Fruit fly (Drosophila melanogaster): Measurements from ENCODE around the gene Tektin-C.
A peak's percentile ranks its signal among the peaks of the same experiment; 100 is the strongest.

Gene Tektin-C

DNA sequence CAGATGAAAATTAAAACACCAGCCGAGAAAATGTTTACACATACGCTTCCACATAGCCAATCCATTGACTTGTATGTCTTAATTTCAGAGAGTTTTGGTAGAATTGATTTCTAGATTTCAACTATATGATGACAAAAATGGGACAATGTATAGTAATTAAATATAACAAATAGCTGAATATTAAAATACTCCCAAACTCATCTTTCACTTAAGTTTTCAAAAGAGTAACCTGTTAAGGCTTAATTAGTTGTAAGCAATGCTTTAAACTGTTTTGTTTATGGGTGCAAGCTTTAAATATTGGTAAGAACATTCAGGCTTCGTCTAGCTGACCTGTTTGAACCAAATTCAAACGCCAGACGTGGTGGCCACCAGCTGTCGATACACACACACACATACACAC, 32.3 kb upstream of the Tektin-C start (continued):
- peak in 1 of 2 experiments; percentile 57 for TF ChIP-seq Hr51 (GFP tag; optimal IDR thresholded peaks at IDR 0.05)
- TF ChIP-seq ranshi (GFP tag; IDR thresholded peaks at IDR 0.05), result 0 out of 2 replicates have a peak, but pooled peaks have one; percentile 33
- TF ChIP-seq ewg (GFP tag; optimal IDR thresholded peaks at IDR 0.05), result peak; percentile 2
- TF ChIP-seq CG42726 (GFP tag; IDR thresholded peaks at IDR 0.05; ENCODE audit: partially characterized antibody), result no peak
- TF ChIP-seq disco-r (GFP tag; optimal IDR thresholded peaks at IDR 0.05), result no peak
- TF ChIP-seq emc (GFP tag; optimal IDR thresholded peaks at IDR 0.05), result no peak
- TF ChIP-seq CG10267 (tag; optimal IDR thresholded peaks at IDR 0.05), result peak; percentile 15
- no peak for TF ChIP-seq CG12071 (GFP tag; optimal IDR thresholded peaks at IDR 0.05)
- TF ChIP-seq corto (GFP tag; optimal IDR thresholded peaks at IDR 0.05), result no peak
- no peak for TF ChIP-seq CG4328 (GFP tag; optimal IDR thresholded peaks at IDR 0.05)
- no peak for TF ChIP-seq bowl (GFP tag; IDR thresholded peaks at IDR 0.05)
- no peak for TF ChIP-seq TFAM (GFP tag; optimal IDR thresholded peaks at IDR 0.05)
- TF ChIP-seq oc (tag; optimal IDR thresholded peaks at IDR 0.05), result no peak
- TF ChIP-seq lmd (GFP tag; IDR thresholded peaks at IDR 0.05), result peak; percentile 39; the same call in 1 of the 2 replicates
- TF ChIP-seq nom (GFP tag; optimal IDR thresholded peaks at IDR 0.05), result no peak
- no peak for TF ChIP-seq Scr (GFP tag; IDR thresholded peaks at IDR 0.05; ENCODE audit: partially characterized antibody)
- peak; percentile 36 for TF ChIP-seq Sox100B (GFP tag; optimal IDR thresholded peaks at IDR 0.05)
- no peak for TF ChIP-seq CG18764 (GFP tag; optimal IDR thresholded peaks at IDR 0.05)
- TF ChIP-seq tx (GFP tag; optimal IDR thresholded peaks at IDR 0.05), result no peak
- no peak for TF ChIP-seq gfzf (GFP tag; optimal IDR thresholded peaks at IDR 0.05)
- TF ChIP-seq CG12236 (GFP tag; optimal IDR thresholded peaks at IDR 0.05), result no peak
- peak in 1 of 2 experiments; percentile 37 for TF ChIP-seq bsh (GFP tag; optimal IDR thresholded peaks at IDR 0.05)
- peak; percentile 57 for TF ChIP-seq Sox102F (GFP tag; optimal IDR thresholded peaks at IDR 0.05)
- no peak for TF ChIP-seq CG8359 (GFP tag; optimal IDR thresholded peaks at IDR 0.05; ENCODE audit: borderline replicate concordance)
- no peak for TF ChIP-seq Rx (GFP tag; IDR thresholded peaks at IDR 0.05)
- TF ChIP-seq bbx (GFP tag; IDR thresholded peaks at IDR 0.05; ENCODE audit: partially characterized antibody), result no peak
- peak; percentile 71 for TF ChIP-seq CoRest (tag; optimal IDR thresholded peaks at IDR 0.05)
- no peak for TF ChIP-seq CG31388 (GFP tag; optimal IDR thresholded peaks at IDR 0.05)
- no peak for TF ChIP-seq ash1 (GFP tag; optimal IDR thresholded peaks at IDR 0.05)
- TF ChIP-seq pho (GFP tag; optimal IDR thresholded peaks at IDR 0.05), result no peak
- peak; percentile 59 for TF ChIP-seq nmo (GFP tag; optimal IDR thresholded peaks at IDR 0.05)
- TF ChIP-seq Mrtf (GFP tag; IDR thresholded peaks at IDR 0.05), result no peak
- TF ChIP-seq Stat92E (GFP tag; optimal IDR thresholded peaks at IDR 0.05), result no peak
- no peak for TF ChIP-seq klu (GFP tag; IDR thresholded peaks at IDR 0.05)
- no peak for TF ChIP-seq CG15601 (tag; optimal IDR thresholded peaks at IDR 0.05)
- TF ChIP-seq slou (GFP tag; optimal IDR thresholded peaks at IDR 0.05), result no peak
- no peak for TF ChIP-seq BEAF-32 (GFP tag; optimal IDR thresholded peaks at IDR 0.05)
- TF ChIP-seq Dip2 (GFP tag; IDR thresholded peaks at IDR 0.05), result no peak
- no peak for TF ChIP-seq wdn (GFP tag; IDR thresholded peaks at IDR 0.05)
- no peak for TF ChIP-seq so (GFP tag; IDR thresholded peaks at IDR 0.05)
- no peak for TF ChIP-seq CG17328 (GFP tag; IDR thresholded peaks at IDR 0.05)
- no peak for TF ChIP-seq Med (GFP tag)
- TF ChIP-seq schlank (tag; optimal IDR thresholded peaks at IDR 0.05), result no peak
- TF ChIP-seq jigr1 (GFP tag; IDR thresholded peaks at IDR 0.05), result no peak
- no peak for TF ChIP-seq fd102C (GFP tag; optimal IDR thresholded peaks at IDR 0.05)
- TF ChIP-seq CG4360 (GFP tag; IDR thresholded peaks at IDR 0.05), result no peak
- TF ChIP-seq cwo (GFP tag; optimal IDR thresholded peaks at IDR 0.05), result no peak
- TF ChIP-seq CG30403 (GFP tag; optimal IDR thresholded peaks at IDR 0.05), result peak; percentile 48
- TF ChIP-seq ftz-f1 (GFP tag; optimal IDR thresholded peaks at IDR 0.05), result no peak
- peak; percentile 47 for TF ChIP-seq Oli (tag; optimal IDR thresholded peaks at IDR 0.05)

All from whole organism, embryonic.